Worm (Caenorhabditis elegans) whole organism, early embryonic: ENCODE data around the gene K09E4.3.

Experiments
- B0310.2 ChIP-seq: sonication (generic microtip); optimal IDR thresholded peaks from 2 replicates; lab custom pipeline; 2016; ENCODE audit warnings: mild to moderate bottlenecking, missing genetic modification characterization, missing compliant biosample characterization
- F13C5.2 ChIP-seq: sonication (generic microtip); optimal IDR thresholded peaks from 2 replicates; lab custom pipeline; 2017; ENCODE audit warnings: mild to moderate bottlenecking, missing genetic modification characterization, inconsistent platforms, missing compliant biosample characterization
- aly-1 ChIP-seq: sonication (generic microtip); optimal IDR thresholded peaks from 2 replicates; lab custom pipeline; 2016; ENCODE audit warnings: missing genetic modification characterization, missing compliant biosample characterization
- ama-1 ChIP-seq: fragments of 150-350 bp; optimal IDR thresholded peaks from 2 replicates; lab custom pipeline; 2014
- ceh-13 ChIP-seq: fragments of 200-800 bp; sonication (Bioruptor generic); optimal IDR thresholded peaks from 2 replicates; lab custom pipeline; 2018; ENCODE audit warnings: mild to moderate bottlenecking, missing genetic modification characterization, missing compliant biosample characterization
- ceh-36 ChIP-seq: sonication (generic microtip); optimal IDR thresholded peaks from 2 replicates; lab custom pipeline; 2016; ENCODE audit warnings: missing genetic modification characterization, inconsistent platforms, missing compliant biosample characterization
- ets-7 ChIP-seq: sonication (generic microtip); optimal IDR thresholded peaks from 2 replicates; lab custom pipeline; 2016; ENCODE audit warnings: missing genotype, missing genetic modification characterization, missing compliant biosample characterization
- flt-1 ChIP-seq: fragments of 200-800 bp; sonication (Bioruptor generic); IDR thresholded peaks from 2 replicates; pipeline ENCODE4 v1.3.6; 2022; ENCODE audit warnings: missing genetic modification characterization, missing compliant biosample characterization
- hmbx-1 ChIP-seq: sonication (generic microtip); optimal IDR thresholded peaks from 2 replicates; lab custom pipeline; 2016; ENCODE audit warnings: mild to moderate bottlenecking, missing genetic modification characterization, missing compliant biosample characterization
- hmg-4 ChIP-seq: fragments of 200-800 bp; sonication (Bioruptor generic); optimal IDR thresholded peaks from 2 replicates; lab custom pipeline; 2018; ENCODE audit warnings: mild to moderate bottlenecking, missing genetic modification characterization, missing compliant biosample characterization
- hnd-1 ChIP-seq: sonication (generic microtip); optimal IDR thresholded peaks from 2 replicates; lab custom pipeline; 2016; ENCODE audit warnings: missing genetic modification characterization, missing compliant biosample characterization
- pes-1 ChIP-seq: fragments of 200-800 bp; sonication (Bioruptor generic); IDR thresholded peaks from 2 replicates; pipeline ENCODE4 v1.3.6; 2022; ENCODE audit warnings: missing genetic modification reagents, missing genetic modification characterization, missing compliant biosample characterization
- scrt-1 ChIP-seq: fragments of 200-800 bp; sonication (Bioruptor generic); IDR thresholded peaks from 2 replicates; pipeline ENCODE4 v1.3.6; 2022; ENCODE audit warnings: missing genetic modification characterization, missing compliant biosample characterization
- sea-1 ChIP-seq: fragments of 200-800 bp; sonication (Bioruptor generic); conservative IDR thresholded peaks from 2 replicates; pipeline ENCODE4 v1.3.6; 2022; ENCODE audit warnings: missing genetic modification characterization, missing compliant biosample characterization
- tbx-11 ChIP-seq: fragments of 200-800 bp; sonication (Bioruptor generic); IDR thresholded peaks from 2 replicates; pipeline ENCODE4 v1.3.6; 2022; ENCODE audit warnings: missing genetic modification characterization, missing compliant biosample characterization
- tbx-37 ChIP-seq: fragments of 200-800 bp; sonication (Bioruptor generic); conservative IDR thresholded peaks from 2 replicates; pipeline ENCODE4 v1.3.6; 2022; ENCODE audit warnings: missing genetic modification reagents, missing genetic modification characterization, missing compliant biosample characterization
- tra-4 ChIP-seq: sonication (generic microtip); optimal IDR thresholded peaks from 2 replicates; lab custom pipeline; 2017; ENCODE audit warnings: missing genetic modification characterization, missing compliant biosample characterization

The K09E4.3 gene

DNA sequence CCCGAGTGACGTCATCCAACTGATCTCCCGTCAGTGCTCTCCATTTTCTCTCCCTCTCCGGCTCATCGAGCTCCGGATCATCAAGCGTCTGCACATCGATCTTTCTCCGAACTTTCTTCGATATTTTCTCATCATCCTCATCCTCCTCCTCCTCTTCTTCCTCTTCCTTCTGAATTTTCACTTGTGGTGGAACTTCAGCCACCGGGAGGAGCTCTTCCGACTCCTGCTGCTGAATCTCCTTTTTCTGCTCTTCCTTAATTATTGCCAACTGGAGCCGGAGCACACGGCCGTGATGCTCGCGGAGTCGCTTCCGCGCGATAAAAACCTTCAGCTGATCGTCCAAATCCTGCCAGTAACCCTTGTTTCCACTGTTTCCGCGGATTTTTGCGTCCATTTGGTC lies 9.6 kb upstream of the K09E4.3 start:
- no peak for TF ChIP-seq hmg-4
- no peak for TF ChIP-seq scrt-1 (GFP tag; lab: Robert Waterston, UW)
- TF ChIP-seq ceh-36 = no peak
- no peak for TF ChIP-seq B0310.2 (tag; lab: Kevin White, UChicago)
- no peak for TF ChIP-seq ceh-13 (GFP tag; lab: Kevin White, UChicago)
- TF ChIP-seq ets-7 (tag; lab: Kevin White, UChicago) = no peak
- TF ChIP-seq hmbx-1 (tag; lab: Kevin White, UChicago) = no peak
- no peak for TF ChIP-seq pes-1 (GFP tag; lab: Robert Waterston, UW)
- no peak for TF ChIP-seq ama-1 (lab: Kevin White, UChicago)
- TF ChIP-seq sea-1 = no peak
- TF ChIP-seq hnd-1 = no peak
- TF ChIP-seq F13C5.2 (tag; lab: Kevin White, UChicago) = no peak
- no peak for TF ChIP-seq tbx-37 (GFP tag; lab: Robert Waterston, UW)
- TF ChIP-seq tbx-11 (GFP tag; lab: Robert Waterston, UW) = no peak
- no peak for TF ChIP-seq aly-1 (tag; lab: Kevin White, UChicago)
- no peak for TF ChIP-seq flt-1 (GFP tag; lab: Robert Waterston, UW)
- no peak for TF ChIP-seq tra-4 (tag; lab: Kevin White, UChicago)

DNA sequence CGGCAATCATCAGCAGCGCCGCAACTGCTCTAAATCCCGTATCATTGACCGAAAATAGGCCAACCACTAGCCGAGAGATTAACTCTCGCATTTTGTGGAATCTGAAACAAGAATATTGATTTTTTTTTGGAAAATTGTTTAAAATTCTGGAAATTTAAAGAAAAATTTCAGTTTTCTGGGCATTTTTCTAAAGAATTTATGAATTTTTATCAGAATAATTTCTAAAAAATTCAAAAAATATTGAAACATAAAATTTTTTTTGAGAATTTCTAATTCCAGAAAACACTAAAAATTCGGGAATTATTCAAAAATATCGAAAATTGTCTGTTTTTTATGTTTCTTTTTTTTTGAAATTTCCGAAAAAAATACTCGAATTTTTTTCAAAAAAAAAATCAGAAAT lies 6.0 kb upstream of the K09E4.3 start, which contains the start of gene algn-3:
Gene algn-3 (minus strand): TSS at position 101 of the 400 bp plus-strand sequence.
- TF ChIP-seq ceh-13 (GFP tag; lab: Kevin White, UChicago) (no peak), hmbx-1 (tag; lab: Kevin White, UChicago) (no peak), F13C5.2 (tag; lab: Kevin White, UChicago) (no peak), B0310.2 (tag; lab: Kevin White, UChicago) (no peak), aly-1 (tag; lab: Kevin White, UChicago) (no peak), ets-7 (tag; lab: Kevin White, UChicago) (no peak), ceh-36 (no peak), scrt-1 (GFP tag; lab: Robert Waterston, UW) (no peak), hnd-1 (no peak), ama-1 (lab: Kevin White, UChicago) (no peak), tbx-11 (GFP tag; lab: Robert Waterston, UW) (no peak), hmg-4 (no peak), tbx-37 (GFP tag; lab: Robert Waterston, UW) (no peak)

DNA sequence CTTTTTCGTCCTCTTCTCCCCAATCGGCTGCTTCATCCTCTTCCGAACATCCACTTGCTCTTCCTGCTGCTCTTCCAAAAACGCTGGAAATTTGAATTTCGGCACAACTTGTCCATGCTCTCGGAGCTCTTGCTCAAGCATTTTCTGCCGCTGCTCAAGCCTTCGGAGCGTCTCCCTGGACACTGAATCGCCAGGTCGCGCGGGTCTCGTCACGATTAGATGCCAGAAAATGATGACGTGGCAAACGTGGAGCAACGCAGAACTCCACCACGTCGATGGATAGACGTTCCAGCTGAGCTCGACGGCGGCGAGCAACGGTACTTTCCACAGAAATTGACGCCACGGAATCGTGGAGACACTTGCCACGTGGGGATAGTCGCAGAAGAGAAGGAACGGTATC lies 2.5 kb upstream of the K09E4.3 start:
- TF ChIP-seq ama-1 (lab: Kevin White, UChicago) (no peak), scrt-1 (GFP tag; lab: Robert Waterston, UW) (no peak), ceh-36 (no peak), sea-1 (no peak), tra-4 (tag; lab: Kevin White, UChicago) (no peak), pes-1 (GFP tag; lab: Robert Waterston, UW) (no peak), hmg-4 (no peak), ets-7 (tag; lab: Kevin White, UChicago) (no peak), aly-1 (tag; lab: Kevin White, UChicago) (no peak), tbx-37 (GFP tag; lab: Robert Waterston, UW) (no peak)

DNA sequence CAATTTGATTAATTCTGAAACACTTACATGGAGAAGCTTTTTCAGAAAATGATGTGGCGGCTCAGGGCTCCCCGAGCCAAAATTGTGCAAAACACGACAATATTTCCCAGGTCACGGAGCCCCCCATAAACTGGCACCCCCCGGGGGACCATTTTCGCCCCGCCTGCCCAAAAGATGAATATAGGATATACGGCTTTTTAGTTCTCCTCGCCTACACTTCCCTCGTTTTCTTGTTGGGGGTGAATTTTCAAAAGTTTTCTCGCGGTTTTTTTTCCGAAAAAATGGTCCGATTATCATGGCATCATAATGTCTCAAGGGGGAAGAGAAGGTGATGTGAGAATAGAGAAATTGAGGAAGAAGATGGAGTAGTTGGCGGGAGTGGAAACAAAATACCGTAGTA lies 4.7 kb downstream of the K09E4.3 start, which contains the start of gene K09E4.4:
Gene K09E4.4 (minus strand): TSS at position 101 of the 400 bp plus-strand sequence.
- no peak for TF ChIP-seq tbx-11 (GFP tag; lab: Robert Waterston, UW)
- no peak for TF ChIP-seq aly-1 (tag; lab: Kevin White, UChicago)
- no peak for TF ChIP-seq ama-1 (lab: Kevin White, UChicago)
- TF ChIP-seq scrt-1 (GFP tag; lab: Robert Waterston, UW) = no peak
- TF ChIP-seq sea-1 = no peak

DNA sequence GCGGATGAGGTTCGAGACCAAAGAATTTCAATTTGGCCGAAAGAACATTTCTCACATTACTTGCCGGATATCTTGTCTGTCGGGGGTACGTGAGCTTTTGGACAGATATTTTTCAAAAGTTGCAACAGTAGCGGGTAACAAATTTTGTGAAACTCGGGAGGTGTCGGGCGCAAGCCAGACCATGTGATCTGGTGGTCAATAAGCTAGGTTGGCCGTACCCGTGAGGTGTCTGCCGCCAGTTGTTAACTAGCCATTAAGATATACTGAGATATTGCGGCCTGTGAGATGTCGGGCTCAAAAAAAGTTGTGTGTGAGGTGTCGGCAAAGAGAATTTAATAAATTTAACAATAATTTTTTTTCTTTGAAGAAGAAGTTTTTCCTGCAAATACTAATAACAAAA lies 8.3 kb downstream of the K09E4.3 start:
- TF ChIP-seq flt-1 (GFP tag; lab: Robert Waterston, UW) (no peak), ceh-13 (GFP tag; lab: Kevin White, UChicago) (no peak), sea-1 (no peak), F13C5.2 (tag; lab: Kevin White, UChicago) (no peak), ceh-36 (no peak)

DNA sequence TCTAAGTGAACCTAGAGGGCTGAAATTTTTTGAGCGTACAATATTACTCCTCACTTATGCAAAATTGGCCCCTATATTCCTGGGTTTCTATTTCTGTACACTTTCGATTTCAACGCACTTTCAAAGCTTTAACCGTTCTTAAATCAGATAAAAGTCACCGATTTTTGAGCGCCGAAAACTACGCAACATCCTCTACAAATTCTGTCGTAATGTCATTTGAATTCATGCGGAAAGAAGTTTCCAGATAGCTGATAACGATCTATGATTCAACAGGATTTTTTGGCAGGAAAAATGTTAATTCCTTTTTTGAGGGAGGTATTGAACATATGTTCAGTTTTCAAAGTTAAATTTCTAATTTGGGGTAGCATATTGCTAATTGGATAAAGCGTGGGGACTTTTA lies 13.9 kb downstream of the K09E4.3 start:
- TF ChIP-seq ceh-36 (no peak), flt-1 (GFP tag; lab: Robert Waterston, UW) (no peak), aly-1 (tag; lab: Kevin White, UChicago) (no peak)

DNA sequence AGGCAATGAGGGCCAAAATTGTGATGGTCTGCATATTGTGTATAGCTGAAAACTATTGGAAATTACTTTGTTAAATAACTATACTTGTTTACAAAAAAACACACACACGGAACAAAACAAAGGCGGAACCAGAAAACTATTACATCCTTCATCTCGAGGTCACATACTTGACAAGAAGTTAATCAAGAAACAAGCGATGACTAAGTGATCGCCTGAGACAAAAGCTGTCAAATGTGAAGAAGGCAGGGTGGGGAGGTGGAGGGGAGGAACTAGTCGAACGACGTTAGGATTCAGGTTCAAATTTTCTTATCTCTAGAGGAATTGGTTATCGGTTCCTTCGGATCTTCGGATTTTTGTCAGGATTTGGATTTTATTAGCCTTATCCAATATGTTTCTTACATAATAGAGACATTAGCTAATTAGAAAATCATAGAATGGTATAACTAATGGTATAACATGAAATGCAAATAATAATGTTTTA lies 17.5 kb downstream of the K09E4.3 start, which contains the start of gene cpg-7:
Gene cpg-7 (minus strand): TSS at position 51 of the 481 bp plus-strand sequence.
- TF ChIP-seq B0310.2 (tag; lab: Kevin White, UChicago) (no peak), ama-1 (lab: Kevin White, UChicago) (no peak), hnd-1 (no peak), flt-1 (GFP tag; lab: Robert Waterston, UW) (no peak), hmbx-1 (tag; lab: Kevin White, UChicago) (no peak), tra-4 (tag; lab: Kevin White, UChicago) (no peak), ceh-13 (GFP tag; lab: Kevin White, UChicago) (no peak), F13C5.2 (tag; lab: Kevin White, UChicago) (no peak), sea-1 (no peak), hmg-4 (no peak), tbx-11 (GFP tag; lab: Robert Waterston, UW) (no peak), tbx-37 (GFP tag; lab: Robert Waterston, UW) (no peak), ceh-36 (no peak), scrt-1 (GFP tag; lab: Robert Waterston, UW) (no peak), ets-7 (tag; lab: Kevin White, UChicago) (no peak), pes-1 (GFP tag; lab: Robert Waterston, UW) (no peak), aly-1 (tag; lab: Kevin White, UChicago) (no peak)

DNA sequence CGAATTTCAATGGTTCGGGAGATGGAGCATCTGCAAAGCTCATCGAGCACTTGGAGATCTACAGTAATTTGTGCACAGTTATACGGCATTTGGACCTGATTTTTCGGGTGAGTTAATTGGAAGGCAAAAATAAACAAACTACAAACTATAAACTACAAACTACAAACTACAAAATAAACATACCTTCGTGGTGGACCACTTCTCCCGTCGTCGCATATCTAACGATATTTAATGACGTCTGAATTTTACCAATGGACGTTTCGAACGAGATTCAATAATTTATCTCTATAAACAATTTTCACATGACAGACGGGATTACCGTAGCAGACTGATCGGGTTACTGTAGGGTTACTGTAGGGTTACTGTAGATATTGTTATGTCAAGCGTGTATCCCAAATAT lies 20.6 kb downstream of the K09E4.3 start:
- TF ChIP-seq sea-1 (no peak), B0310.2 (tag; lab: Kevin White, UChicago) (no peak), ama-1 (lab: Kevin White, UChicago) (no peak), ceh-13 (GFP tag; lab: Kevin White, UChicago) (no peak), hmg-4 (no peak), flt-1 (GFP tag; lab: Robert Waterston, UW) (no peak), tbx-37 (GFP tag; lab: Robert Waterston, UW) (no peak), scrt-1 (GFP tag; lab: Robert Waterston, UW) (no peak), pes-1 (GFP tag; lab: Robert Waterston, UW) (no peak), tra-4 (tag; lab: Kevin White, UChicago) (no peak), aly-1 (tag; lab: Kevin White, UChicago) (no peak), ceh-36 (no peak), F13C5.2 (tag; lab: Kevin White, UChicago) (no peak), ets-7 (tag; lab: Kevin White, UChicago) (no peak), hmbx-1 (tag; lab: Kevin White, UChicago) (no peak), hnd-1 (no peak), tbx-11 (GFP tag; lab: Robert Waterston, UW) (no peak)
